Fruit fly (Drosophila melanogaster): ENCODE data around the gene Ir87a.

Ir87a gene

dm6 chr3R:13425470-13426033 lies 5.5 kb downstream of the Ir87a start, which contains the start of gene Act87E (continued):
- TF ChIP-seq Sox14 (GFP tag; optimal IDR thresholded peaks at IDR 0.05) (no peak), CG15336 (GFP tag; IDR thresholded peaks at IDR 0.05) (peak; percentile 56), CG9139 (GFP tag; optimal IDR thresholded peaks at IDR 0.05) (peak; percentile 26), CG8119 (GFP tag; IDR thresholded peaks at IDR 0.05) (peak; percentile 64), OdsH (GFP tag; optimal IDR thresholded peaks at IDR 0.05) (peak; percentile 26), CG6808 (GFP tag; optimal IDR thresholded peaks at IDR 0.05) (peak; percentile 54), CG10631 (GFP tag; optimal IDR thresholded peaks at IDR 0.05) (peak; percentile 58), svp (GFP tag) (peak; percentile 11), CG32006 (GFP tag; optimal IDR thresholded peaks at IDR 0.05) (peak; percentile 67), CG3032 (tag; optimal IDR thresholded peaks at IDR 0.05) (peak; percentile 49), CG34406 (GFP tag; optimal IDR thresholded peaks at IDR 0.05) (peak; percentile 18), CG11294 (GFP tag; IDR thresholded peaks at IDR 0.05) (no peak), CG6163 (GFP tag; IDR thresholded peaks at IDR 0.05) (no peak), net (GFP tag; optimal IDR thresholded peaks at IDR 0.05) (peak; percentile 37), Ets96B (tag; optimal IDR thresholded peaks at IDR 0.05) (no peak), CG3919 (GFP tag; optimal IDR thresholded peaks at IDR 0.05) (peak; percentile 1), Hr38 (GFP tag; optimal IDR thresholded peaks at IDR 0.05) (no peak), Eip78C (GFP tag) (peak; percentile 77), cyc (GFP tag; optimal IDR thresholded peaks at IDR 0.05) (no peak), CG7368 (GFP tag; optimal IDR thresholded peaks at IDR 0.05) (no peak), Hr4 (GFP tag; optimal IDR thresholded peaks at IDR 0.05) (no peak), dsx (GFP tag; optimal IDR thresholded peaks at IDR 0.05; ENCODE audit: poor library complexity, severe bottlenecking) (peak; percentile 23), salr (GFP tag; optimal IDR thresholded peaks at IDR 0.05) (peak in 1 of 2 experiments; percentile 46), acj6 (GFP tag; optimal IDR thresholded peaks at IDR 0.05) (peak; percentile 13), achi (GFP tag; optimal IDR thresholded peaks at IDR 0.05) (peak; percentile 19), fd59A (GFP tag; optimal IDR thresholded peaks at IDR 0.05) (no peak), fd85E (GFP tag; optimal IDR thresholded peaks at IDR 0.05) (no peak)

dm6 chr3R:13428341-13429040 lies 8.4 kb downstream of the Ir87a start:
- TF ChIP-seq CG6276 (GFP tag; optimal IDR thresholded peaks at IDR 0.05) = peak; percentile 66
- peak; percentile 55 for TF ChIP-seq cyc (GFP tag; optimal IDR thresholded peaks at IDR 0.05)
- peak; percentile 38 for TF ChIP-seq Sox15 (GFP tag; optimal IDR thresholded peaks at IDR 0.05)
- TF ChIP-seq Smox (GFP tag; optimal IDR thresholded peaks at IDR 0.05) = peak; percentile 49
- TF ChIP-seq CG34406 (GFP tag; optimal IDR thresholded peaks at IDR 0.05) = peak; percentile 34
- TF ChIP-seq CG11294 (GFP tag; IDR thresholded peaks at IDR 0.05) = no peak
- TF ChIP-seq Eip93F (GFP tag; optimal IDR thresholded peaks at IDR 0.05) = no peak
- peak; percentile 26 for TF ChIP-seq Sox102F (GFP tag; optimal IDR thresholded peaks at IDR 0.05)
- TF ChIP-seq achi (GFP tag; optimal IDR thresholded peaks at IDR 0.05) = peak; percentile 74
- TF ChIP-seq CG1621 (tag; optimal IDR thresholded peaks at IDR 0.05) = peak; percentile 19
- peak; percentile 5 for TF ChIP-seq fd85E (GFP tag; optimal IDR thresholded peaks at IDR 0.05)
- peak; percentile 73 for TF ChIP-seq CG10631 (GFP tag; optimal IDR thresholded peaks at IDR 0.05)
- peak; percentile 87 for TF ChIP-seq svp (GFP tag)
- peak; percentile 60 for TF ChIP-seq spab (GFP tag; optimal IDR thresholded peaks at IDR 0.05)
- peak; percentile 80 for TF ChIP-seq CG3919 (GFP tag; optimal IDR thresholded peaks at IDR 0.05)
- peak; percentile 76 for TF ChIP-seq acj6 (GFP tag; optimal IDR thresholded peaks at IDR 0.05)
- peak; percentile 35 for TF ChIP-seq dac (GFP tag; optimal IDR thresholded peaks at IDR 0.05)
- TF ChIP-seq eg (GFP tag; IDR thresholded peaks at IDR 0.05) = peak; percentile 82
- peak; percentile 27 for TF ChIP-seq CG8319 (GFP tag; optimal IDR thresholded peaks at IDR 0.05)
- peak; percentile 51 for TF ChIP-seq CG7368 (GFP tag; optimal IDR thresholded peaks at IDR 0.05)
- TF ChIP-seq CG4318 (GFP tag; optimal IDR thresholded peaks at IDR 0.05) = peak; percentile 57
- TF ChIP-seq vri (GFP tag; optimal IDR thresholded peaks at IDR 0.05) = peak; percentile 39
- TF ChIP-seq CG9139 (GFP tag; optimal IDR thresholded peaks at IDR 0.05) = peak; percentile 30
- TF ChIP-seq CG11902 (GFP tag; optimal IDR thresholded peaks at IDR 0.05) = no peak
- peak; percentile 50 for TF ChIP-seq CG3032 (tag; optimal IDR thresholded peaks at IDR 0.05)
- peak; percentile 78 for TF ChIP-seq CG8119 (GFP tag; IDR thresholded peaks at IDR 0.05)
- TF ChIP-seq Hr38 (GFP tag; optimal IDR thresholded peaks at IDR 0.05) = no peak
- no peak for TF ChIP-seq Blimp-1 (GFP tag; optimal IDR thresholded peaks at IDR 0.05)
- TF ChIP-seq fd59A (GFP tag; optimal IDR thresholded peaks at IDR 0.05) = peak; percentile 20
- TF ChIP-seq CG15336 (GFP tag; IDR thresholded peaks at IDR 0.05) = peak; percentile 85
- peak; percentile 53 for TF ChIP-seq lz (GFP tag; optimal IDR thresholded peaks at IDR 0.05)
- peak; percentile 56 for TF ChIP-seq esn (GFP tag; optimal IDR thresholded peaks at IDR 0.05)
- peak; percentile 61 for TF ChIP-seq topi (GFP tag; optimal IDR thresholded peaks at IDR 0.05)
- no peak for TF ChIP-seq CG6854 (GFP tag; optimal IDR thresholded peaks at IDR 0.05)
- peak; percentile 77 for TF ChIP-seq pdm3 (GFP tag; optimal IDR thresholded peaks at IDR 0.05)
- peak; percentile 37 for TF ChIP-seq CG6808 (GFP tag; optimal IDR thresholded peaks at IDR 0.05)
